Fruit fly (Drosophila melanogaster) whole organism, prepupa: ENCODE measurements around the gene TfIIA-S.

Experiments
- Blimp-1 ChIP-seq: fragments of 200-800 bp; sonication (Bioruptor generic); optimal IDR thresholded peaks from 3 replicates; lab custom pipeline; 2017; ENCODE audit warnings: missing biosample characterization, missing genetic modification characterization, mild to moderate bottlenecking, moderate library complexity, missing genetic modification reagents
- CG10631 ChIP-seq: fragments of 200-800 bp; sonication (Bioruptor generic); optimal IDR thresholded peaks from 2 replicates; lab custom pipeline; 2016; ENCODE audit warnings: missing biosample characterization, missing genetic modification characterization
- CG10669 ChIP-seq: fragments of 200-800 bp; sonication (Bioruptor generic); optimal IDR thresholded peaks from 3 replicates; lab custom pipeline; 2018; ENCODE audit warnings: missing biosample characterization, mild to moderate bottlenecking, missing genetic modification characterization, moderate library complexity
- CG11762 ChIP-seq: fragments of 200-800 bp; sonication (Bioruptor generic); optimal IDR thresholded peaks from 3 replicates; lab custom pipeline; 2016; ENCODE audit warnings: missing biosample characterization, missing genetic modification characterization; ENCODE audit not compliant: insufficient read depth
- CG11902 ChIP-seq: fragments of 200-800 bp; sonication (Bioruptor generic); optimal IDR thresholded peaks from 3 replicates; lab custom pipeline; 2016; ENCODE audit warnings: missing biosample characterization, missing genetic modification characterization
- CG15336 ChIP-seq: fragments of 200-800 bp; sonication (Bioruptor generic); IDR thresholded peaks from 2 replicates; pipeline ENCODE4 v1.3.6; 2022; ENCODE audit warnings: missing biosample characterization, missing genetic modification characterization
- CG16779 ChIP-seq: fragments of 200-800 bp; sonication (Bioruptor generic); optimal IDR thresholded peaks from 3 replicates; lab custom pipeline; 2017; ENCODE audit warnings: missing biosample characterization, mild to moderate bottlenecking, missing genetic modification characterization
- CG3032 ChIP-seq: fragments of 200-800 bp; optimal IDR thresholded peaks from 2 replicates; lab custom pipeline; 2019; ENCODE audit warnings: missing biosample characterization, mild to moderate bottlenecking, missing genetic modification characterization, moderate library complexity
- CG31627 ChIP-seq: fragments of 200-800 bp; sonication (Bioruptor generic); optimal IDR thresholded peaks from 3 replicates; lab custom pipeline; 2016; ENCODE audit warnings: missing biosample characterization, missing genetic modification characterization
- CG32006 ChIP-seq: fragments of 200-800 bp; sonication (Bioruptor generic); optimal IDR thresholded peaks from 3 replicates; lab custom pipeline; 2017; ENCODE audit warnings: missing biosample characterization, mild to moderate bottlenecking, missing genetic modification characterization
- CG34406 ChIP-seq: fragments of 200-800 bp; sonication (Bioruptor generic); optimal IDR thresholded peaks from 3 replicates; lab custom pipeline; 2016; ENCODE audit warnings: missing biosample characterization, missing genetic modification characterization
- CG4318 ChIP-seq: fragments of 200-800 bp; sonication (Bioruptor generic); optimal IDR thresholded peaks from 3 replicates; lab custom pipeline; 2017; ENCODE audit warnings: missing biosample characterization, mild to moderate bottlenecking, missing genetic modification characterization
- CG6163 ChIP-seq: fragments of 200-800 bp; sonication (Bioruptor generic); IDR thresholded peaks from 3 replicates; pipeline ENCODE4 v1.3.6; 2022; ENCODE audit warnings: missing biosample characterization, missing genetic modification characterization
- CG6276 ChIP-seq: fragments of 200-800 bp; sonication (Bioruptor generic); optimal IDR thresholded peaks from 2 replicates; lab custom pipeline; 2017; ENCODE audit warnings: missing biosample characterization, mild to moderate bottlenecking, missing genetic modification characterization
- CG6792 ChIP-seq: fragments of 200-800 bp; sonication (Bioruptor generic); optimal IDR thresholded peaks from 3 replicates; lab custom pipeline; 2016; ENCODE audit warnings: missing biosample characterization, missing genetic modification characterization
- CG6808 ChIP-seq: fragments of 200-800 bp; sonication (Bioruptor generic); optimal IDR thresholded peaks from 3 replicates; lab custom pipeline; 2017; ENCODE audit warnings: missing biosample characterization, missing genetic modification characterization, mild to moderate bottlenecking, moderate library complexity, missing genetic modification reagents
- CG6854 ChIP-seq: fragments of 200-800 bp; sonication (Bioruptor generic); optimal IDR thresholded peaks from 2 replicates; lab custom pipeline; 2017; ENCODE audit warnings: missing biosample characterization, mild to moderate bottlenecking, missing genetic modification characterization
- CG7368 ChIP-seq: fragments of 200-800 bp; sonication (Bioruptor generic); optimal IDR thresholded peaks from 3 replicates; lab custom pipeline; 2016; ENCODE audit warnings: missing biosample characterization, missing genetic modification characterization
- CG8119 ChIP-seq: fragments of 200-800 bp; sonication (Bioruptor generic); IDR thresholded peaks from 3 replicates; pipeline ENCODE4 v1.3.6; 2022; ENCODE audit warnings: missing biosample characterization, missing genetic modification characterization
- CG8319 ChIP-seq: fragments of 200-800 bp; sonication (Bioruptor generic); optimal IDR thresholded peaks from 3 replicates; lab custom pipeline; 2016; ENCODE audit warnings: missing biosample characterization, missing genetic modification characterization
- CG8632 ChIP-seq: fragments of 200-800 bp; sonication (Bioruptor generic); optimal IDR thresholded peaks from 3 replicates; lab custom pipeline; 2016; ENCODE audit warnings: missing biosample characterization, missing genetic modification characterization
- CG9139 ChIP-seq: fragments of 200-800 bp; sonication (Bioruptor generic); optimal IDR thresholded peaks from 3 replicates; lab custom pipeline; 2017; ENCODE audit warnings: missing biosample characterization, mild to moderate bottlenecking, missing genetic modification characterization
- Eip75B ChIP-seq: fragments of 200-800 bp; sonication (Bioruptor generic); optimal IDR thresholded peaks from 3 replicates; lab custom pipeline; 2016; ENCODE audit warnings: missing biosample characterization, missing genetic modification characterization
- Eip78C ChIP-seq: fragments of 200-800 bp; sonication (Bioruptor generic); peaks from one replicate; lab custom pipeline; 2016; ENCODE audit warnings: missing biosample characterization, missing genetic modification characterization
- Eip93F ChIP-seq: fragments of 200-800 bp; sonication (Bioruptor generic); optimal IDR thresholded peaks from 2 replicates; lab custom pipeline; 2016; ENCODE audit warnings: missing biosample characterization, mild to moderate bottlenecking, missing genetic modification characterization
- Ets21C ChIP-seq: fragments of 200-800 bp; sonication (Bioruptor generic); optimal IDR thresholded peaks from 3 replicates; lab custom pipeline; 2016; ENCODE audit warnings: missing biosample characterization, missing genetic modification characterization
- Ets96B ChIP-seq: fragments of 200-800 bp; optimal IDR thresholded peaks from 2 replicates; lab custom pipeline; 2019; ENCODE audit warnings: missing biosample characterization, mild to moderate bottlenecking, missing genetic modification characterization, moderate library complexity
- Gug ChIP-seq: fragments of 200-800 bp; sonication (Bioruptor generic); IDR thresholded peaks from 2 replicates; pipeline ENCODE4 v1.3.6; 2022; ENCODE audit warnings: missing biosample characterization, missing genetic modification characterization
- Hr38 ChIP-seq: sonication (Bioruptor generic); optimal IDR thresholded peaks from 2 replicates; lab custom pipeline; 2016; ENCODE audit warnings: missing biosample characterization, missing genetic modification characterization
- Hr4 ChIP-seq: fragments of 200-800 bp; sonication (Bioruptor generic); optimal IDR thresholded peaks from 3 replicates; lab custom pipeline; 2016; ENCODE audit warnings: missing biosample characterization, missing genetic modification characterization
- Lpt ChIP-seq: fragments of 200-800 bp; sonication (Bioruptor generic); optimal IDR thresholded peaks from 3 replicates; lab custom pipeline; 2016; ENCODE audit warnings: missing biosample characterization, missing genetic modification characterization
- Met ChIP-seq: fragments of 200-800 bp; sonication (Bioruptor generic); optimal IDR thresholded peaks from 3 replicates; lab custom pipeline; 2016; ENCODE audit warnings: missing biosample characterization, missing genetic modification characterization
- OdsH ChIP-seq: fragments of 200-800 bp; sonication (Bioruptor generic); optimal IDR thresholded peaks from 3 replicates; lab custom pipeline; 2016; ENCODE audit warnings: missing biosample characterization, missing genetic modification characterization
- Sox102F ChIP-seq: fragments of 200-800 bp; sonication (Bioruptor generic); optimal IDR thresholded peaks from 2 replicates; lab custom pipeline; 2016; ENCODE audit warnings: missing biosample characterization, mild to moderate bottlenecking, missing genetic modification characterization
- Sox14 ChIP-seq: fragments of 200-800 bp; sonication (Bioruptor generic); optimal IDR thresholded peaks from 3 replicates; lab custom pipeline; 2016; ENCODE audit warnings: missing biosample characterization, missing genetic modification characterization
- Sox15 ChIP-seq: fragments of 200-800 bp; sonication (Bioruptor generic); optimal IDR thresholded peaks from 3 replicates; lab custom pipeline; 2016; ENCODE audit warnings: missing biosample characterization, missing genetic modification characterization
- achi ChIP-seq: fragments of 200-800 bp; sonication (Bioruptor generic); optimal IDR thresholded peaks from 3 replicates; lab custom pipeline; 2016; ENCODE audit warnings: missing biosample characterization, missing genetic modification characterization
- acj6 ChIP-seq: fragments of 200-800 bp; sonication (Bioruptor generic); optimal IDR thresholded peaks from 3 replicates; lab custom pipeline; 2016; ENCODE audit warnings: missing biosample characterization, missing genetic modification characterization
- cyc ChIP-seq: fragments of 200-800 bp; sonication (Bioruptor generic); optimal IDR thresholded peaks from 3 replicates; lab custom pipeline; 2016; ENCODE audit warnings: missing biosample characterization, missing genetic modification characterization
- dac ChIP-seq: fragments of 200-800 bp; sonication (Bioruptor generic); optimal IDR thresholded peaks from 2 replicates; lab custom pipeline; 2017; ENCODE audit warnings: missing biosample characterization, mild to moderate bottlenecking, missing genetic modification characterization
- dsx ChIP-seq: fragments of 200-800 bp; optimal IDR thresholded peaks from 3 replicates; lab custom pipeline; 2019; ENCODE audit warnings: missing biosample characterization, mild to moderate bottlenecking, missing genetic modification characterization, moderate library complexity; ENCODE audit not compliant: poor library complexity, severe bottlenecking
- esn ChIP-seq: fragments of 200-800 bp; sonication (Bioruptor generic); optimal IDR thresholded peaks from 2 replicates; lab custom pipeline; 2016; ENCODE audit warnings: missing biosample characterization, mild to moderate bottlenecking, missing genetic modification characterization, moderate library complexity
- fd85E ChIP-seq: fragments of 200-800 bp; sonication (Bioruptor generic); optimal IDR thresholded peaks from 3 replicates; lab custom pipeline; 2016; ENCODE audit warnings: missing biosample characterization, missing genetic modification characterization
- pdm3 ChIP-seq: fragments of 200-800 bp; sonication (Bioruptor generic); optimal IDR thresholded peaks from 3 replicates; lab custom pipeline; 2016; ENCODE audit warnings: missing biosample characterization, missing genetic modification characterization
- salr ChIP-seq, 2 experiments: fragments of 200-800 bp; sonication (Bioruptor generic); optimal IDR thresholded peaks; 3 replicates each; lab custom pipeline; 2016 to 2018; ENCODE audit warnings: missing biosample characterization in 2 of 2, missing genetic modification characterization in 2 of 2, mild to moderate bottlenecking in 1 of 2
- ss ChIP-seq, 2 experiments: fragments of 200-800 bp; sonication (Bioruptor generic); optimal IDR thresholded peaks; 2 replicates in 1 of 2; 3 replicates in 1 of 2; lab custom pipeline; 2017 to 2018; ENCODE audit warnings: mild to moderate bottlenecking in 2 of 2, missing biosample characterization in 2 of 2, missing genetic modification characterization in 2 of 2, moderate library complexity in 1 of 2
- svp ChIP-seq: fragments of 200-800 bp; sonication (Bioruptor generic); peaks from one replicate; lab custom pipeline; 2016; ENCODE audit warnings: missing biosample characterization, missing genetic modification characterization
- vri ChIP-seq: fragments of 200-800 bp; sonication (Bioruptor generic); optimal IDR thresholded peaks from 3 replicates; lab custom pipeline; 2016; ENCODE audit warnings: missing biosample characterization, mild to moderate bottlenecking, missing genetic modification characterization

Gene TfIIA-S

dm6 chr3R:23889922-23890321 lies 938 bp downstream of the TfIIA-S start, which contains the start of gene Pli (continued):
- TF ChIP-seq CG11902 (GFP tag; lab: Kevin White, UChicago) (no peak), Blimp-1 (no peak), esn (peak; percentile 15), Sox14 (GFP tag; lab: Kevin White, UChicago) (peak; percentile 68), CG16779 (tag; lab: Kevin White, UChicago) (no peak), CG31627 (GFP tag; lab: Kevin White, UChicago) (no peak), fd85E (peak; percentile 41), CG6163 (GFP tag; lab: Robert Waterston, UW) (no peak), OdsH (no peak), CG7368 (GFP tag; lab: Kevin White, UChicago) (no peak), Ets21C (GFP tag; lab: Kevin White, UChicago) (no peak), CG10631 (GFP tag; lab: Kevin White, UChicago) (no peak), CG34406 (no peak), CG9139 (GFP tag; lab: Kevin White, UChicago) (peak; percentile 37), CG6792 (GFP tag; lab: Kevin White, UChicago) (no peak), Sox102F (no peak), Hr4 (GFP tag; lab: Kevin White, UChicago) (no peak), Sox15 (GFP tag; lab: Kevin White, UChicago) (no peak), vri (GFP tag; lab: Kevin White, UChicago) (peak; percentile 8), Eip93F (GFP tag; lab: Kevin White, UChicago) (no peak), svp (GFP tag; lab: Kevin White, UChicago) (peak; percentile 76), Hr38 (GFP tag; lab: Kevin White, UChicago) (no peak), Gug (GFP tag; lab: Robert Waterston, UW) (no peak), CG8632 (GFP tag; lab: Kevin White, UChicago) (no peak), pdm3 (GFP tag; lab: Kevin White, UChicago) (no peak), acj6 (no peak), CG11762 (no peak), CG15336 (GFP tag; lab: Robert Waterston, UW) (no peak), ss (GFP tag; optimal IDR thresholded peaks at IDR 0.05; lab: Kevin White, UChicago) (peak in 1 of 2 experiments; percentile 1), dsx (GFP tag; lab: Kevin White, UChicago) (peak; percentile 56), CG6854 (GFP tag; lab: Kevin White, UChicago) (peak; percentile 57), CG3032 (tag; lab: Kevin White, UChicago) (peak; percentile 13), cyc (GFP tag; lab: Kevin White, UChicago) (no peak), Lpt (no peak), dac (GFP tag; lab: Kevin White, UChicago) (no peak), Ets96B (no peak)

- no peak for TF ChIP-seq achi (GFP tag; lab: Kevin White, UChicago)
- no peak for TF ChIP-seq CG11762
- no peak for TF ChIP-seq salr (GFP tag; optimal IDR thresholded peaks at IDR 0.05; lab: Kevin White, UChicago)
- no peak for TF ChIP-seq CG34406
- TF ChIP-seq CG8632 (GFP tag; lab: Kevin White, UChicago) = peak; percentile 11
- peak; percentile 11 for TF ChIP-seq Ets96B
- peak; percentile 27; the same call in 2 of the 3 replicates for TF ChIP-seq CG8119 (GFP tag; lab: Robert Waterston, UW)
- no peak for TF ChIP-seq CG6808 (GFP tag; lab: Kevin White, UChicago)
- peak; percentile 76; the same call in 2 of the 3 replicates for TF ChIP-seq CG6163 (GFP tag; lab: Robert Waterston, UW)
- TF ChIP-seq Blimp-1 = peak; percentile 30
- TF ChIP-seq CG6276 (GFP tag; lab: Kevin White, UChicago) = no peak
- peak; percentile 22 for TF ChIP-seq CG7368 (GFP tag; lab: Kevin White, UChicago)
- no peak for TF ChIP-seq CG4318 (GFP tag; lab: Kevin White, UChicago)
- no peak for TF ChIP-seq Gug (GFP tag; lab: Robert Waterston, UW)
- no peak for TF ChIP-seq CG8319 (GFP tag; lab: Kevin White, UChicago)
- TF ChIP-seq Eip75B = peak; percentile 29
- TF ChIP-seq CG10669 = no peak
- TF ChIP-seq Eip78C = peak; percentile 90
- TF ChIP-seq OdsH = peak; percentile 53
- TF ChIP-seq CG9139 (GFP tag; lab: Kevin White, UChicago) = no peak
- no peak for TF ChIP-seq CG3032 (tag; lab: Kevin White, UChicago)
- peak; percentile 35 for TF ChIP-seq CG32006 (GFP tag; lab: Kevin White, UChicago)
- TF ChIP-seq Sox15 (GFP tag; lab: Kevin White, UChicago) = peak; percentile 25
- TF ChIP-seq Met (GFP tag; lab: Kevin White, UChicago) = peak; percentile 73
Measured at dm6 chr3R:23888273-23889220, 2.3 kb downstream of the TfIIA-S start.
